Fruit fly (Drosophila melanogaster) whole organism, larva: Measurements from ENCODE around the gene Pdcd4.

ENCODE experiments used
- noc ChIP-seq: fragments of 200-800 bp; sonication (Bioruptor generic); optimal IDR thresholded peaks from 3 replicates; lab custom pipeline; 2019; ENCODE audit warnings: missing biosample characterization, mild to moderate bottlenecking, missing genetic modification characterization, moderate library complexity

Gene Pdcd4

dm6 chrX:13770768-13771167 is 15.6 kb upstream of the Pdcd4 start:
- no peak for TF ChIP-seq noc (tag; lab: Kevin White, UChicago)

- no peak for TF ChIP-seq noc (tag; lab: Kevin White, UChicago)
These were observed 11.3 kb upstream of the Pdcd4 start for dm6 chrX:13766495-13766894.

- TF ChIP-seq noc (tag; lab: Kevin White, UChicago): no peak
These were observed 10.0 kb upstream of the Pdcd4 start for dm6 chrX:13765217-13765616.

- peak; percentile 48 for TF ChIP-seq noc (tag; lab: Kevin White, UChicago)
These were observed 9.4 kb upstream of the Pdcd4 start for dm6 chrX:13764397-13765119.

dm6 chrX:13762372-13762883 is 7.2 kb upstream of the Pdcd4 start, which contains the start of gene rdgB:
TSS of gene rdgB (plus strand) at chrX:13762752.
- peak; percentile 14 for TF ChIP-seq noc (tag; lab: Kevin White, UChicago)

dm6 chrX:13761762-13762371 is 6.7 kb upstream of the Pdcd4 start:
- no peak for TF ChIP-seq noc (tag; lab: Kevin White, UChicago)

- TF ChIP-seq noc (tag; lab: Kevin White, UChicago): no peak
These were observed 3.9 kb upstream of the Pdcd4 start, which contains the start of gene Yp3 for dm6 chrX:13758989-13759549. TSS of gene Yp3 (plus strand) at chrX:13759546.

dm6 chrX:13756776-13757312 is 1.6 kb upstream of the Pdcd4 start, which contains the start of the genes CG32625 and Rtc1:
TSS of gene CG32625 (minus strand) at chrX:13756826.
TSS of gene Rtc1 (plus strand) at chrX:13757179.
- TF ChIP-seq noc (tag; lab: Kevin White, UChicago): peak; percentile 38

- TF ChIP-seq noc (tag; lab: Kevin White, UChicago): no peak
These were observed 730 bp downstream of the Pdcd4 start for dm6 chrX:13754476-13754875.

dm6 chrX:13753775-13754174 is 1.4 kb downstream of the Pdcd4 start:
- TF ChIP-seq noc (tag; lab: Kevin White, UChicago): no peak

dm6 chrX:13753101-13753758 is 2.0 kb downstream of the Pdcd4 start:
- TF ChIP-seq noc (tag; lab: Kevin White, UChicago): no peak

dm6 chrX:13752543-13753046 is 2.6 kb downstream of the Pdcd4 start:
- TF ChIP-seq noc (tag; lab: Kevin White, UChicago): no peak

dm6 chrX:13749873-13750241 is 5.3 kb downstream of the Pdcd4 start:
- no peak for TF ChIP-seq noc (tag; lab: Kevin White, UChicago)

- peak; percentile 82 for TF ChIP-seq noc (tag; lab: Kevin White, UChicago)
These were observed 6.0 kb downstream of the Pdcd4 start for dm6 chrX:13748906-13749872.
